Worm (Caenorhabditis elegans) whole organism, L3 larva: ENCODE results near the gene spe-26.
A peak's percentile ranks its signal among the peaks of the same experiment; 100 is the strongest.

ENCODE experiments used
- R02D3.7 ChIP-seq: fragments of 150-350 bp; optimal IDR thresholded peaks from 2 replicates; lab custom pipeline; 2014; ENCODE audit warnings: missing biosample characterization, missing genetic modification characterization
- ZK546.5 ChIP-seq: sonication (generic microtip); optimal IDR thresholded peaks from 2 replicates; lab custom pipeline; 2017; ENCODE audit warnings: missing biosample characterization, missing genetic modification characterization
- aly-2 ChIP-seq: fragments of 150-350 bp; optimal IDR thresholded peaks from 2 replicates; lab custom pipeline; 2014; ENCODE audit warnings: missing biosample characterization, missing genetic modification characterization
- ama-1 ChIP-seq: fragments of 150-350 bp; optimal IDR thresholded peaks from 2 replicates; lab custom pipeline; 2018
- ceh-28 ChIP-seq: fragments of 150-350 bp; optimal IDR thresholded peaks from 2 replicates; lab custom pipeline; 2014; ENCODE audit warnings: missing biosample characterization, missing genetic modification reagents, missing genetic modification characterization
- ceh-82 ChIP-seq: fragments of 150-350 bp; optimal IDR thresholded peaks from 2 replicates; lab custom pipeline; 2014; ENCODE audit warnings: missing biosample characterization, missing genetic modification characterization
- daf-12 ChIP-seq: fragments of 150-350 bp; optimal IDR thresholded peaks from 2 replicates; lab custom pipeline; 2014; ENCODE audit warnings: missing biosample characterization, missing genetic modification reagents, missing genetic modification characterization
- egl-27 ChIP-seq: sonication (generic microtip); optimal IDR thresholded peaks from 4 replicates; lab custom pipeline; 2017; ENCODE audit warnings: missing biosample characterization, missing genetic modification reagents, missing genetic modification characterization
- egl-5 ChIP-seq: fragments of 150-350 bp; optimal IDR thresholded peaks from 2 replicates; lab custom pipeline; 2017; ENCODE audit warnings: missing biosample characterization, missing genetic modification reagents, missing genetic modification characterization, inconsistent platforms
- elt-2 ChIP-seq: sonication (generic microtip); optimal IDR thresholded peaks from 2 replicates; lab custom pipeline; 2016; ENCODE audit warnings: missing genetic modification reagents, mild to moderate bottlenecking, missing genetic modification characterization, missing compliant biosample characterization
- elt-3 ChIP-seq, 3 experiments: fragments of 150-350 bp in 1 of 3; sonication (generic microtip) in 2 of 3; optimal IDR thresholded peaks; 2 replicates in 2 of 3; 4 replicates in 1 of 3; lab custom pipeline; 2014 to 2017; ENCODE audit warnings: missing biosample characterization in 3 of 3, missing genetic modification characterization in 3 of 3
- eor-1 ChIP-seq, 2 experiments: fragments of 150-350 bp; optimal IDR thresholded peaks; 2 replicates each; lab custom pipeline; 2014 to 2018; ENCODE audit warnings: missing biosample characterization in 2 of 2, missing genetic modification characterization in 2 of 2
- fkh-10 ChIP-seq: sonication (generic microtip); optimal IDR thresholded peaks from 2 replicates; lab custom pipeline; 2017; ENCODE audit warnings: missing biosample characterization, missing genetic modification reagents, missing genetic modification characterization
- fkh-2 ChIP-seq: fragments of 150-350 bp; optimal IDR thresholded peaks from 2 replicates; lab custom pipeline; 2014; ENCODE audit warnings: missing biosample characterization, missing genetic modification reagents, missing genetic modification characterization
- fos-1 ChIP-seq: fragments of 150-350 bp; optimal IDR thresholded peaks from 2 replicates; lab custom pipeline; 2014; ENCODE audit warnings: missing biosample characterization, missing genetic modification characterization
- hmg-11 ChIP-seq: sonication (generic microtip); optimal IDR thresholded peaks from 2 replicates; lab custom pipeline; 2016; ENCODE audit warnings: missing genetic modification characterization, missing compliant biosample characterization
- jun-1 ChIP-seq: fragments of 150-350 bp; optimal IDR thresholded peaks from 2 replicates; lab custom pipeline; 2014; ENCODE audit warnings: missing biosample characterization, missing genetic modification reagents, missing genetic modification characterization
- lin-15B ChIP-seq: fragments of 150-350 bp; optimal IDR thresholded peaks from 2 replicates; lab custom pipeline; 2014; ENCODE audit warnings: missing biosample characterization, missing genetic modification characterization
- lin-39 ChIP-seq: fragments of 150-350 bp; optimal IDR thresholded peaks from 2 replicates; lab custom pipeline; 2018; ENCODE audit warnings: missing biosample characterization, missing genetic modification reagents, missing genetic modification characterization
- lsy-12 ChIP-seq: sonication (generic microtip); optimal IDR thresholded peaks from 2 replicates; lab custom pipeline; 2016; ENCODE audit warnings: mild to moderate bottlenecking, missing genetic modification characterization, missing compliant biosample characterization
- mml-1 ChIP-seq: fragments of 150-350 bp; sonication (generic microtip); optimal IDR thresholded peaks from 3 replicates; lab custom pipeline; 2014; ENCODE audit warnings: missing biosample characterization, missing genetic modification characterization
- nfya-1 ChIP-seq: sonication (generic microtip); optimal IDR thresholded peaks from 2 replicates; lab custom pipeline; 2017; ENCODE audit warnings: missing genetic modification characterization, mild to moderate bottlenecking, missing compliant biosample characterization, antibody characterized with exemption, moderate library complexity; ENCODE audit not compliant: insufficient read depth
- nhr-11 ChIP-seq: fragments of 150-350 bp; optimal IDR thresholded peaks from 2 replicates; lab custom pipeline; 2014; ENCODE audit warnings: missing biosample characterization, missing genetic modification characterization
- nhr-23 ChIP-seq: fragments of 150-350 bp; optimal IDR thresholded peaks from 2 replicates; lab custom pipeline; 2014; ENCODE audit warnings: missing biosample characterization, missing genetic modification reagents, missing genetic modification characterization
- nhr-237 ChIP-seq: fragments of 150-350 bp; optimal IDR thresholded peaks from 2 replicates; lab custom pipeline; 2014; ENCODE audit warnings: missing biosample characterization, missing genetic modification characterization
- nhr-25 ChIP-seq: sonication (generic microtip); optimal IDR thresholded peaks from 2 replicates; lab custom pipeline; 2017; ENCODE audit warnings: missing biosample characterization, missing genetic modification characterization
- nhr-43 ChIP-seq: sonication (generic microtip); optimal IDR thresholded peaks from 2 replicates; lab custom pipeline; 2016; ENCODE audit warnings: mild to moderate bottlenecking, missing genetic modification characterization, missing compliant biosample characterization; ENCODE audit not compliant: poor library complexity, severe bottlenecking
- nhr-67 ChIP-seq: fragments of 150-350 bp; optimal IDR thresholded peaks from 2 replicates; lab custom pipeline; 2014; ENCODE audit warnings: missing biosample characterization, missing genetic modification characterization
- pha-4 ChIP-seq: fragments of 150-350 bp; optimal IDR thresholded peaks from 2 replicates; lab custom pipeline; 2014; ENCODE audit warnings: missing biosample characterization, missing genetic modification reagents, missing genetic modification characterization
- pqm-1 ChIP-seq: fragments of 150-350 bp; optimal IDR thresholded peaks from 2 replicates; lab custom pipeline; 2017; ENCODE audit warnings: missing biosample characterization, missing genetic modification characterization, inconsistent platforms
- sea-2 ChIP-seq: fragments of 150-350 bp; sonication (generic microtip); optimal IDR thresholded peaks from 4 replicates; lab custom pipeline; 2014; ENCODE audit warnings: missing biosample characterization, missing genetic modification reagents, missing genetic modification characterization
- skn-1 ChIP-seq: fragments of 150-350 bp; optimal IDR thresholded peaks from 2 replicates; lab custom pipeline; 2014; ENCODE audit warnings: missing biosample characterization, missing genetic modification characterization
- snpc-4 ChIP-seq: fragments of 150-350 bp; optimal IDR thresholded peaks from 2 replicates; lab custom pipeline; 2014; ENCODE audit warnings: missing biosample characterization, missing genetic modification characterization
- tbx-2 ChIP-seq: sonication (generic microtip); optimal IDR thresholded peaks from 2 replicates; lab custom pipeline; 2016; ENCODE audit warnings: mild to moderate bottlenecking, missing genetic modification characterization, missing compliant biosample characterization
- unc-39 ChIP-seq: sonication (generic microtip); optimal IDR thresholded peaks from 4 replicates; lab custom pipeline; 2017; ENCODE audit warnings: missing biosample characterization, missing genetic modification characterization
- unc-62 ChIP-seq: fragments of 150-350 bp; sonication (generic microtip); optimal IDR thresholded peaks from 4 replicates; lab custom pipeline; 2014; ENCODE audit warnings: missing biosample characterization, missing genetic modification reagents, missing genetic modification characterization
- zag-1 ChIP-seq: fragments of 150-350 bp; optimal IDR thresholded peaks from 2 replicates; lab custom pipeline; 2014; ENCODE audit warnings: missing biosample characterization, missing genetic modification characterization
- ztf-11 ChIP-seq: fragments of 150-350 bp; optimal IDR thresholded peaks from 2 replicates; lab custom pipeline; 2014; ENCODE audit warnings: missing biosample characterization, missing genetic modification characterization

spe-26 gene

ce11 chrIV:10373772-10374288 lies 17.9 kb downstream of the spe-26 start, which contains the start of gene mpz-5 (continued):
- TF ChIP-seq tbx-2 (tag; lab: Kevin White, UChicago) (peak; percentile 51), aly-2 (no peak), eor-1 (tag; optimal IDR thresholded peaks at IDR 0.05; lab: Kevin White, UChicago) (no peak), nhr-237 (tag; lab: Kevin White, UChicago) (no peak), lin-15B (tag; lab: Kevin White, UChicago) (peak; percentile 67), nhr-11 (no peak), fkh-2 (tag; lab: Kevin White, UChicago) (no peak), pha-4 (peak; percentile 86), unc-62 (GFP tag; lab: Kevin White, UChicago) (no peak), ceh-82 (tag; lab: Kevin White, UChicago) (no peak), snpc-4 (tag; lab: Kevin White, UChicago) (peak; percentile 60), ceh-28 (peak; percentile 47), elt-3 (tag; optimal IDR thresholded peaks at IDR 0.05; lab: Kevin White, UChicago) (no peak)
- TF ChIP-seq, all 47 proteins: peak for 16

ce11 chrIV:10368326-10368725 lies 23.4 kb downstream of the spe-26 start, which contains the start of gene iars-1:
iars-1 (plus strand) TSS chrIV:10368601.
- no peak for TF ChIP-seq aly-2
- no peak for TF ChIP-seq egl-27 (tag; lab: Kevin White, UChicago)
- TF ChIP-seq zag-1, result no peak
- TF ChIP-seq mml-1 (tag; lab: Kevin White, UChicago), result no peak
- TF ChIP-seq elt-3 (tag; optimal IDR thresholded peaks at IDR 0.05; lab: Kevin White, UChicago), result no peak
- TF ChIP-seq egl-5 (tag; lab: Kevin White, UChicago), result no peak
- no peak for TF ChIP-seq fkh-10 (GFP tag; lab: Kevin White, UChicago)
- no peak for TF ChIP-seq tbx-2 (tag; lab: Kevin White, UChicago)
- no peak for TF ChIP-seq ceh-28
- no peak for TF ChIP-seq pha-4
- TF ChIP-seq lsy-12 (tag; lab: Kevin White, UChicago), result no peak
- no peak for TF ChIP-seq pqm-1 (tag; lab: Kevin White, UChicago)
- TF ChIP-seq nhr-237 (tag; lab: Kevin White, UChicago), result no peak
- no peak for TF ChIP-seq nhr-11
- TF ChIP-seq ceh-82 (tag; lab: Kevin White, UChicago), result no peak

ce11 chrIV:10367740-10368246 lies 23.9 kb downstream of the spe-26 start, which contains the start of gene pges-2:
pges-2 (minus strand) TSS chrIV:10367790.
- no peak for TF ChIP-seq nhr-67 (tag; lab: Kevin White, UChicago)
- peak; percentile 40 for TF ChIP-seq lin-15B (tag; lab: Kevin White, UChicago)
- TF ChIP-seq nhr-23 (tag; lab: Kevin White, UChicago), result no peak
- peak; percentile 35 for TF ChIP-seq pqm-1 (tag; lab: Kevin White, UChicago)
- peak; percentile 42 for TF ChIP-seq hmg-11 (tag; lab: Kevin White, UChicago)
- peak; percentile 43 for TF ChIP-seq nfya-1 (tag; lab: Kevin White, UChicago)
- no peak for TF ChIP-seq unc-39 (tag; lab: Kevin White, UChicago)
- TF ChIP-seq snpc-4 (tag; lab: Kevin White, UChicago), result peak; percentile 3
- peak; percentile 36 for TF ChIP-seq pha-4
- no peak for TF ChIP-seq mml-1 (tag; lab: Kevin White, UChicago)
- TF ChIP-seq daf-12 (tag; lab: Kevin White, UChicago), result no peak

- TF ChIP-seq nfya-1 (tag; lab: Kevin White, UChicago) (peak; percentile 26), lsy-12 (tag; lab: Kevin White, UChicago) (peak; percentile 54), elt-2 (tag; lab: Kevin White, UChicago) (peak; percentile 32), jun-1 (tag; lab: Kevin White, UChicago) (peak; percentile 2), ceh-82 (tag; lab: Kevin White, UChicago) (no peak), ama-1 (lab: Kevin White, UChicago) (peak; percentile 59), snpc-4 (tag; lab: Kevin White, UChicago) (peak; percentile 33), egl-27 (tag; lab: Kevin White, UChicago) (no peak), fkh-10 (GFP tag; lab: Kevin White, UChicago) (no peak), nhr-25 (tag; lab: Kevin White, UChicago) (peak; percentile 9), unc-39 (tag; lab: Kevin White, UChicago) (no peak), daf-12 (tag; lab: Kevin White, UChicago) (no peak), skn-1 (no peak), pha-4 (peak; percentile 47), ceh-28 (peak; percentile 31), nhr-23 (tag; lab: Kevin White, UChicago) (peak; percentile 55), nhr-67 (tag; lab: Kevin White, UChicago) (no peak), lin-39 (peak; percentile 27), sea-2 (no peak), ZK546.5 (tag; lab: Kevin White, UChicago) (no peak), nhr-11 (no peak), nhr-43 (tag; lab: Kevin White, UChicago) (peak; percentile 13), lin-15B (tag; lab: Kevin White, UChicago) (peak; percentile 58), tbx-2 (tag; lab: Kevin White, UChicago) (no peak), fos-1 (tag; lab: Kevin White, UChicago) (no peak), mml-1 (tag; lab: Kevin White, UChicago) (no peak), ztf-11 (tag; lab: Kevin White, UChicago) (no peak), R02D3.7 (no peak), egl-5 (tag; lab: Kevin White, UChicago) (no peak)
Measured at ce11 chrIV:10366018-10366417, 25.7 kb downstream of the spe-26 start, which contains the start of gene sir-2.1. sir-2.1 (minus strand) TSS chrIV:10366229.
